Worm (Caenorhabditis elegans) whole organism, late embryonic: ENCODE results near the gene ZK673.11.

Experiments used
- C08G9.2 ChIP-seq: sonication (generic microtip); optimal IDR thresholded peaks from 2 replicates; lab custom pipeline; 2016; ENCODE audit warnings: mild to moderate bottlenecking, missing genetic modification characterization, moderate library complexity, missing compliant biosample characterization
- C38D4.7 ChIP-seq: fragments of 200-800 bp; sonication (Bioruptor generic); optimal IDR thresholded peaks from 2 replicates; lab custom pipeline; 2018; ENCODE audit warnings: mild to moderate bottlenecking, missing genetic modification characterization, moderate library complexity, missing compliant biosample characterization
- K02D7.2 ChIP-seq: sonication (generic microtip); optimal IDR thresholded peaks from 2 replicates; lab custom pipeline; 2017; ENCODE audit warnings: mild to moderate bottlenecking, missing genetic modification characterization, missing compliant biosample characterization
- K09A11.1 ChIP-seq: sonication (generic microtip); optimal IDR thresholded peaks from 2 replicates; lab custom pipeline; 2017; ENCODE audit warnings: antibody characterized with exemption, mild to moderate bottlenecking, missing genetic modification characterization, missing compliant biosample characterization; ENCODE audit not compliant: insufficient read depth
- T23F11.4 ChIP-seq: fragments of 200-800 bp; sonication (Bioruptor generic); optimal IDR thresholded peaks from 2 replicates; lab custom pipeline; 2018; ENCODE audit warnings: mild to moderate bottlenecking, missing genetic modification characterization, missing compliant biosample characterization
- Y22D7AL.16 ChIP-seq: sonication (generic microtip); optimal IDR thresholded peaks from 2 replicates; lab custom pipeline; 2016; ENCODE audit warnings: missing genetic modification characterization, missing compliant biosample characterization
- ama-1 ChIP-seq: fragments of 150-350 bp; optimal IDR thresholded peaks from 2 replicates; lab custom pipeline; 2014
- ceh-14 ChIP-seq: sonication (generic microtip); optimal IDR thresholded peaks from 2 replicates; lab custom pipeline; 2016; ENCODE audit warnings: missing genotype, missing genetic modification characterization, missing compliant biosample characterization
- ceh-2 ChIP-seq: sonication (generic microtip); optimal IDR thresholded peaks from 2 replicates; lab custom pipeline; 2016; ENCODE audit warnings: missing genotype, missing genetic modification characterization, missing compliant biosample characterization
- ceh-30 ChIP-seq: fragments of 150-350 bp; optimal IDR thresholded peaks from 2 replicates; lab custom pipeline; 2014; ENCODE audit warnings: missing biosample characterization, missing genetic modification characterization
- ceh-31 ChIP-seq: sonication (generic microtip); optimal IDR thresholded peaks from 2 replicates; lab custom pipeline; 2016; ENCODE audit warnings: missing genetic modification characterization, missing compliant biosample characterization
- ceh-45 ChIP-seq: fragments of 200-800 bp; sonication (Bioruptor generic); IDR thresholded peaks from 2 replicates; pipeline ENCODE4 v1.3.6; 2022; ENCODE audit warnings: missing genetic modification reagents, missing genetic modification characterization, missing compliant biosample characterization
- ceh-48 ChIP-seq: sonication (generic microtip); optimal IDR thresholded peaks from 2 replicates; lab custom pipeline; 2016; ENCODE audit warnings: missing genetic modification characterization, inconsistent platforms, missing compliant biosample characterization
- dve-1 ChIP-seq: sonication (generic microtip); optimal IDR thresholded peaks from 2 replicates; lab custom pipeline; 2017; ENCODE audit warnings: antibody characterized with exemption, mild to moderate bottlenecking, missing genetic modification characterization, missing compliant biosample characterization
- elt-2 ChIP-seq: sonication (generic microtip); optimal IDR thresholded peaks from 2 replicates; lab custom pipeline; 2016; ENCODE audit warnings: missing genetic modification reagents, missing genetic modification characterization, missing compliant biosample characterization
- fax-1 ChIP-seq: sonication (generic microtip); optimal IDR thresholded peaks from 2 replicates; lab custom pipeline; 2016; ENCODE audit warnings: missing genotype, missing genetic modification characterization, missing compliant biosample characterization
- fkh-10 ChIP-seq: fragments of 150-350 bp; optimal IDR thresholded peaks from 2 replicates; lab custom pipeline; 2014; ENCODE audit warnings: missing biosample characterization, missing genetic modification reagents, missing genetic modification characterization
- gmeb-2 ChIP-seq: sonication (generic microtip); optimal IDR thresholded peaks from 2 replicates; lab custom pipeline; 2016; ENCODE audit warnings: missing genetic modification characterization, inconsistent platforms, missing compliant biosample characterization
- hlh-30 ChIP-seq: sonication (generic microtip); optimal IDR thresholded peaks from 2 replicates; lab custom pipeline; 2017; ENCODE audit warnings: antibody characterized with exemption, missing genetic modification characterization, missing compliant biosample characterization; ENCODE audit not compliant: insufficient read depth
- hlh-6 ChIP-seq: sonication (generic microtip); optimal IDR thresholded peaks from 2 replicates; lab custom pipeline; 2016; ENCODE audit warnings: missing genotype, missing genetic modification characterization, missing compliant biosample characterization
- hlh-8 ChIP-seq: sonication (generic microtip); optimal IDR thresholded peaks from 2 replicates; lab custom pipeline; 2016; ENCODE audit warnings: missing genotype, missing genetic modification characterization, missing compliant biosample characterization
- lin-11 ChIP-seq: fragments of 200-800 bp; sonication (Bioruptor generic); optimal IDR thresholded peaks from 2 replicates; lab custom pipeline; 2018; ENCODE audit warnings: mild to moderate bottlenecking, missing genetic modification characterization, missing compliant biosample characterization
- mec-3 ChIP-seq: sonication (generic microtip); optimal IDR thresholded peaks from 2 replicates; lab custom pipeline; 2016; ENCODE audit warnings: borderline replicate concordance, missing genetic modification characterization, missing compliant biosample characterization
- nhr-11 ChIP-seq: fragments of 150-350 bp; optimal IDR thresholded peaks from 2 replicates; lab custom pipeline; 2014; ENCODE audit warnings: missing biosample characterization, missing genetic modification characterization
- npax-4 ChIP-seq: sonication (generic microtip); optimal IDR thresholded peaks from 2 replicates; lab custom pipeline; 2016; ENCODE audit warnings: missing genetic modification characterization, missing compliant biosample characterization
- pag-3 ChIP-seq: sonication (generic microtip); optimal IDR thresholded peaks from 2 replicates; lab custom pipeline; 2016; ENCODE audit warnings: missing compliant biosample characterization, missing genetic modification characterization, borderline replicate concordance
- pat-9 ChIP-seq: fragments of 200-800 bp; sonication (Bioruptor generic); optimal IDR thresholded peaks from 2 replicates; lab custom pipeline; 2018; ENCODE audit warnings: mild to moderate bottlenecking, missing genetic modification characterization, moderate library complexity, missing compliant biosample characterization
- pax-1 ChIP-seq: fragments of 150-350 bp; optimal IDR thresholded peaks from 2 replicates; lab custom pipeline; 2014; ENCODE audit warnings: missing biosample characterization, missing genetic modification characterization
- pha-2 ChIP-seq: sonication (generic microtip); optimal IDR thresholded peaks from 2 replicates; lab custom pipeline; 2017; ENCODE audit warnings: mild to moderate bottlenecking, missing genetic modification characterization, missing compliant biosample characterization
- pha-4 ChIP-seq: fragments of 150-350 bp; optimal IDR thresholded peaks from 2 replicates; lab custom pipeline; 2018; ENCODE audit warnings: missing biosample characterization, missing genetic modification reagents, missing genetic modification characterization
- pqm-1 ChIP-seq: sonication (generic microtip); optimal IDR thresholded peaks from 2 replicates; lab custom pipeline; 2016; ENCODE audit warnings: missing genetic modification characterization, missing compliant biosample characterization
- pros-1 ChIP-seq: fragments of 150-350 bp; optimal IDR thresholded peaks from 2 replicates; lab custom pipeline; 2014; ENCODE audit warnings: missing biosample characterization, missing genetic modification reagents, missing genetic modification characterization
- ref-2 ChIP-seq: sonication (generic microtip); optimal IDR thresholded peaks from 2 replicates; lab custom pipeline; 2016; ENCODE audit warnings: missing genetic modification characterization, missing compliant biosample characterization
- rnt-1 ChIP-seq: sonication (generic microtip); optimal IDR thresholded peaks from 2 replicates; lab custom pipeline; 2016; ENCODE audit warnings: missing genetic modification characterization, missing compliant biosample characterization
- sox-2 ChIP-seq: fragments of 200-800 bp; sonication (Bioruptor generic); IDR thresholded peaks from 2 replicates; pipeline ENCODE4 v1.3.6; 2022; ENCODE audit warnings: missing genetic modification reagents, missing genetic modification characterization, missing compliant biosample characterization
- syd-9 ChIP-seq: sonication (generic microtip); optimal IDR thresholded peaks from 2 replicates; lab custom pipeline; 2016; ENCODE audit warnings: mild to moderate bottlenecking, missing genetic modification characterization, moderate library complexity, missing compliant biosample characterization
- tbx-2 ChIP-seq: sonication (generic microtip); optimal IDR thresholded peaks from 2 replicates; lab custom pipeline; 2016; ENCODE audit warnings: missing genetic modification characterization, missing compliant biosample characterization
- tbx-7 ChIP-seq: sonication (generic microtip); optimal IDR thresholded peaks from 2 replicates; lab custom pipeline; 2016; ENCODE audit warnings: missing genotype, missing genetic modification characterization, missing compliant biosample characterization
- unc-86 ChIP-seq: sonication (generic microtip); optimal IDR thresholded peaks from 2 replicates; lab custom pipeline; 2016; ENCODE audit warnings: missing genetic modification characterization, missing compliant biosample characterization
- ztf-16 ChIP-seq: sonication (generic microtip); optimal IDR thresholded peaks from 2 replicates; lab custom pipeline; 2017; ENCODE audit warnings: missing genetic modification characterization, missing compliant biosample characterization

The ZK673.11 gene

DNA sequence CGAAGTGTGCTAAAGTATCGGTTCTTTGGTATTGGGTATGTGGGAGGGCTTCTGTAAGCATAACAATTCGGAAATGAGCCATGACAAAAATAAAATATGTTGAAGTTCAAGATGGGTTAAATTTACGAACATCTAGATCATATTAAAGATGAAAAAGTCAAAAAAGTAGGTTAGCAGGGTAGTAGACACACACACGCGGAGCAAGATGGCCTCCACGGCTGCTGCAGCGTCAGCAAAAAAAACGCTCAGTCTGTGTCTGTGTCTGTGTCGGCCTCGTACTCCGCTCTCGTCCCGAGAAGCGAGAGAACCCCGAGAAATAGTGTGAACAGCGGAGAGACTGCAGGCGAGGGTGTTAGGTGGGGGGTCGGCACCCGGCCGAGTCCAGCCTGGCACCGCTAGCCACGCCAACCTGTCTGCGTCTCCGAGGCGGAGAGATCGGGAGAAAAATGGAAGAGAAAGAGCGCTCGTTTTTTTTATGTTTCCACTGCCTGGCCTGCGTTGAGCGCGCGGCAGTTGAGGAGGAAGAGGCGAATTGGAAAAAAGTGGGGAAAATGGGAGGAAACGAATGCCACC, 45.5 kb downstream of the ZK673.11 start, which contains the start of gene myrf-1 (continued):
- TF ChIP-seq C38D4.7 (no peak), nhr-11 (tag; lab: Kevin White, UChicago) (no peak), K02D7.2 (no peak), pqm-1 (peak; percentile 80), fax-1 (tag; lab: Kevin White, UChicago) (peak; percentile 37), pros-1 (peak; percentile 88), ceh-48 (no peak), lin-11 (peak; percentile 28), syd-9 (tag; lab: Kevin White, UChicago) (peak; percentile 70), ceh-2 (tag; lab: Kevin White, UChicago) (peak; percentile 45), sox-2 (no peak), K09A11.1 (tag; lab: Kevin White, UChicago) (peak; percentile 63), rnt-1 (tag; lab: Kevin White, UChicago) (peak; percentile 35), unc-86 (tag; lab: Kevin White, UChicago) (peak; percentile 36), ama-1 (lab: Kevin White, UChicago) (no peak), T23F11.4 (no peak), ceh-30 (tag; lab: Kevin White, UChicago) (no peak), tbx-2 (tag; lab: Kevin White, UChicago) (peak; percentile 94), pha-2 (no peak), hlh-6 (tag; lab: Kevin White, UChicago) (no peak), hlh-30 (tag; lab: Kevin White, UChicago) (peak; percentile 55), C08G9.2 (tag; lab: Kevin White, UChicago) (peak; percentile 77), npax-4 (tag; lab: Kevin White, UChicago) (no peak), dve-1 (peak; percentile 18), Y22D7AL.16 (no peak)

- TF ChIP-seq ceh-31 (tag; lab: Kevin White, UChicago) (no peak), pat-9 (no peak), pax-1 (no peak), unc-86 (tag; lab: Kevin White, UChicago) (no peak), K09A11.1 (tag; lab: Kevin White, UChicago) (no peak), ceh-14 (tag; lab: Kevin White, UChicago) (no peak), Y22D7AL.16 (no peak), pag-3 (tag; lab: Kevin White, UChicago) (no peak), fkh-10 (GFP tag; lab: Kevin White, UChicago) (no peak), rnt-1 (tag; lab: Kevin White, UChicago) (no peak), mec-3 (tag; lab: Kevin White, UChicago) (no peak), ztf-16 (tag; lab: Kevin White, UChicago) (no peak), tbx-7 (tag; lab: Kevin White, UChicago) (no peak)
Observed at ce11 chrII:10504729-10505128, 47.6 kb downstream of the ZK673.11 start.

ce11 chrII:10505949-10506348, 48.9 kb downstream of the ZK673.11 start:
- TF ChIP-seq dve-1 (no peak), ama-1 (lab: Kevin White, UChicago) (no peak), gmeb-2 (tag; lab: Kevin White, UChicago) (no peak), ref-2 (tag; lab: Kevin White, UChicago) (no peak), hlh-8 (tag; lab: Kevin White, UChicago) (no peak), elt-2 (no peak), ceh-45 (GFP tag; lab: Robert Waterston, UW) (no peak), T23F11.4 (no peak), pros-1 (no peak), pha-4 (tag; lab: Kevin White, UChicago) (no peak), hlh-6 (tag; lab: Kevin White, UChicago) (no peak)
